Fruit fly (Drosophila melanogaster) whole organism, embryonic: ENCODE results near the gene CG12507.

Source experiments
- Bdp1 ChIP-seq: fragments of 200-800 bp; sonication (Bioruptor generic); optimal IDR thresholded peaks from 3 replicates; lab custom pipeline; 2016; ENCODE audit warnings: missing biosample characterization, missing genetic modification characterization
- Bgb ChIP-seq: fragments of 200-800 bp; sonication (Bioruptor generic); IDR thresholded peaks from 2 replicates; pipeline ENCODE4 v1.3.6; 2022; ENCODE audit warnings: missing biosample characterization, missing genetic modification characterization; ENCODE audit not compliant: partially characterized antibody
- CG10462 ChIP-seq: fragments of 200-800 bp; sonication (Bioruptor generic); optimal IDR thresholded peaks from 2 replicates; lab custom pipeline; 2016; ENCODE audit warnings: missing biosample characterization, missing genetic modification characterization
- CG11085 ChIP-seq: fragments of 200-800 bp; sonication (Bioruptor generic); IDR thresholded peaks from 2 replicates; pipeline ENCODE4 v1.3.6; 2022; ENCODE audit warnings: missing biosample characterization, missing genetic modification characterization
- CG11247 ChIP-seq: fragments of 200-800 bp; sonication (Bioruptor generic); IDR thresholded peaks from 2 replicates; pipeline ENCODE4 v1.3.6; 2022; ENCODE audit warnings: missing biosample characterization, missing genetic modification characterization
- CG12155 ChIP-seq: fragments of 200-800 bp; sonication (Bioruptor generic); optimal IDR thresholded peaks from 3 replicates; lab custom pipeline; 2016; ENCODE audit warnings: missing biosample characterization, missing genetic modification characterization
- CG14050 ChIP-seq: fragments of 200-800 bp; sonication (Bioruptor generic); IDR thresholded peaks from 3 replicates; pipeline ENCODE4 v1.3.6; 2022; ENCODE audit warnings: missing biosample characterization, missing genetic modification characterization
- CG15073 ChIP-seq: fragments of 200-800 bp; sonication (Bioruptor generic); optimal IDR thresholded peaks from 2 replicates; lab custom pipeline; 2016; ENCODE audit warnings: missing biosample characterization, missing genetic modification characterization
- CG1529 ChIP-seq: fragments of 200-800 bp; sonication (Bioruptor generic); optimal IDR thresholded peaks from 3 replicates; lab custom pipeline; 2018; ENCODE audit warnings: missing biosample characterization, missing genetic modification characterization
- CG15514 ChIP-seq: fragments of 200-800 bp; sonication (Bioruptor generic); optimal IDR thresholded peaks from 3 replicates; lab custom pipeline; 2017; ENCODE audit warnings: missing biosample characterization, missing genetic modification characterization, mild to moderate bottlenecking, moderate library complexity, missing genetic modification reagents
- CG16863 ChIP-seq: fragments of 200-800 bp; sonication (Bioruptor generic); optimal IDR thresholded peaks from 3 replicates; lab custom pipeline; 2016; ENCODE audit warnings: missing biosample characterization, missing genetic modification characterization
- CG17186 ChIP-seq: fragments of 200-800 bp; sonication (Bioruptor generic); optimal IDR thresholded peaks from 3 replicates; lab custom pipeline; 2017; ENCODE audit warnings: missing biosample characterization, missing genetic modification reagents, missing genetic modification characterization
- CG17361 ChIP-seq: fragments of 200-800 bp; sonication (Bioruptor generic); IDR thresholded peaks from 3 replicates; pipeline ENCODE4 v1.3.6; 2022; ENCODE audit warnings: missing biosample characterization, missing genetic modification characterization
- CG2120 ChIP-seq: fragments of 200-800 bp; sonication (Bioruptor generic); optimal IDR thresholded peaks from 3 replicates; lab custom pipeline; 2016; ENCODE audit warnings: missing biosample characterization, missing genetic modification characterization
- CG3163 ChIP-seq: fragments of 200-800 bp; sonication (Bioruptor generic); optimal IDR thresholded peaks from 3 replicates; lab custom pipeline; 2016; ENCODE audit warnings: missing biosample characterization, missing genetic modification characterization
- CG33213 ChIP-seq: fragments of 200-800 bp; sonication (Bioruptor generic); optimal IDR thresholded peaks from 3 replicates; lab custom pipeline; 2016; ENCODE audit warnings: missing biosample characterization, missing genetic modification characterization
- CG3407 ChIP-seq: fragments of 200-800 bp; sonication (Bioruptor generic); optimal IDR thresholded peaks from 2 replicates; lab custom pipeline; 2018; ENCODE audit warnings: missing biosample characterization, mild to moderate bottlenecking, missing genetic modification characterization
- CG34376 ChIP-seq: fragments of 200-800 bp; sonication (Bioruptor generic); optimal IDR thresholded peaks from 2 replicates; lab custom pipeline; 2018; ENCODE audit warnings: missing biosample characterization, mild to moderate bottlenecking, missing genetic modification characterization
- CG43689 ChIP-seq: fragments of 200-800 bp; sonication (Bioruptor generic); IDR thresholded peaks from 2 replicates; pipeline ENCODE4 v1.3.6; 2022; ENCODE audit warnings: missing biosample characterization, missing genetic modification characterization
- CG4854 ChIP-seq: fragments of 200-800 bp; sonication (Bioruptor generic); optimal IDR thresholded peaks from 2 replicates; lab custom pipeline; 2016; ENCODE audit warnings: missing biosample characterization, missing genetic modification characterization, inconsistent platforms
- CG9215 ChIP-seq: fragments of 200-800 bp; sonication (Bioruptor generic); IDR thresholded peaks from 2 replicates; pipeline ENCODE4 v1.3.6; 2022; ENCODE audit warnings: missing biosample characterization, missing genetic modification characterization
- CTCF ChIP-seq: fragments of 200-800 bp; sonication (Bioruptor generic); optimal IDR thresholded peaks from 2 replicates; lab custom pipeline; 2017; ENCODE audit warnings: missing biosample characterization, mild to moderate bottlenecking, missing genetic modification characterization, moderate library complexity
- Fer2 ChIP-seq: fragments of 200-800 bp; sonication (Bioruptor generic); optimal IDR thresholded peaks from 2 replicates; lab custom pipeline; 2018; ENCODE audit warnings: missing biosample characterization, mild to moderate bottlenecking, missing genetic modification characterization, moderate library complexity
- GATAe ChIP-seq: fragments of 200-800 bp; sonication (Bioruptor generic); conservative IDR thresholded peaks from 2 replicates; pipeline ENCODE4 v1.3.6; 2022; ENCODE audit warnings: missing biosample characterization, missing genetic modification characterization
- H15 ChIP-seq: fragments of 200-800 bp; sonication (Bioruptor generic); IDR thresholded peaks from 3 replicates; pipeline ENCODE4 v1.3.6; 2022; ENCODE audit warnings: missing biosample characterization, missing genetic modification characterization
- Hr39 ChIP-seq: fragments of >200 bp; optimal IDR thresholded peaks from 2 replicates; lab custom pipeline; 2017
- MBD-R2 ChIP-seq: fragments of 200-800 bp; sonication (Bioruptor generic); IDR thresholded peaks from 2 replicates; pipeline ENCODE4 v1.3.6; 2022; ENCODE audit warnings: missing biosample characterization, missing genetic modification characterization
- Sox100B ChIP-seq: fragments of 200-800 bp; sonication (Bioruptor generic); optimal IDR thresholded peaks from 3 replicates; lab custom pipeline; 2018; ENCODE audit warnings: missing biosample characterization, mild to moderate bottlenecking, missing genetic modification characterization
- Spps ChIP-seq: fragments of 200-800 bp; sonication (Bioruptor generic); optimal IDR thresholded peaks from 2 replicates; lab custom pipeline; 2018; ENCODE audit warnings: missing biosample characterization, mild to moderate bottlenecking, missing genetic modification characterization
- al ChIP-seq: fragments of 200-800 bp; sonication (Bioruptor generic); IDR thresholded peaks from 2 replicates; pipeline ENCODE4 v1.3.6; 2022; ENCODE audit warnings: missing biosample characterization, missing genetic modification characterization
- br ChIP-seq: fragments of >200 bp; optimal IDR thresholded peaks from 2 replicates; lab custom pipeline; 2017
- cad ChIP-seq: fragments of >200 bp; optimal IDR thresholded peaks from 2 replicates; lab custom pipeline; 2017; ENCODE audit warnings: missing biosample characterization, missing genetic modification characterization
- cato ChIP-seq: fragments of 200-800 bp; sonication (Bioruptor generic); optimal IDR thresholded peaks from 2 replicates; lab custom pipeline; 2016; ENCODE audit warnings: missing biosample characterization, missing genetic modification characterization, borderline replicate concordance
- dati ChIP-seq: fragments of 200-800 bp; sonication (Bioruptor generic); IDR thresholded peaks from 2 replicates; pipeline ENCODE4 v1.3.6; 2022; ENCODE audit warnings: missing biosample characterization, missing genetic modification characterization
- dimm ChIP-seq: fragments of 200-800 bp; sonication (Bioruptor generic); IDR thresholded peaks from 2 replicates; pipeline ENCODE4 v1.3.6; 2022; ENCODE audit warnings: missing biosample characterization, missing genetic modification characterization
- dm ChIP-seq: fragments of 200-800 bp; sonication (Bioruptor generic); optimal IDR thresholded peaks from 3 replicates; lab custom pipeline; 2016; ENCODE audit warnings: missing biosample characterization, missing genetic modification characterization
- dmrt99B ChIP-seq: fragments of 200-800 bp; sonication (Bioruptor generic); optimal IDR thresholded peaks from 2 replicates; lab custom pipeline; 2018; ENCODE audit warnings: missing biosample characterization, mild to moderate bottlenecking, missing genetic modification characterization, moderate library complexity
- emc ChIP-seq: fragments of 200-800 bp; sonication (Bioruptor generic); optimal IDR thresholded peaks from 2 replicates; lab custom pipeline; 2016; ENCODE audit warnings: missing biosample characterization, missing genetic modification characterization
- ems ChIP-seq: fragments of 200-800 bp; sonication (Bioruptor generic); optimal IDR thresholded peaks from 3 replicates; lab custom pipeline; 2016; ENCODE audit warnings: missing biosample characterization, missing genetic modification characterization
- gcm ChIP-seq: fragments of 200-800 bp; sonication (Bioruptor generic); optimal IDR thresholded peaks from 2 replicates; lab custom pipeline; 2019; ENCODE audit warnings: missing biosample characterization, mild to moderate bottlenecking, missing genetic modification characterization, moderate library complexity
- gsb ChIP-seq: fragments of 200-800 bp; sonication (Bioruptor generic); IDR thresholded peaks from 2 replicates; pipeline ENCODE4 v1.3.6; 2022; ENCODE audit warnings: missing biosample characterization, missing genetic modification characterization
- hbn ChIP-seq: fragments of 200-800 bp; sonication (Bioruptor generic); IDR thresholded peaks from 2 replicates; pipeline ENCODE4 v1.3.6; 2022; ENCODE audit warnings: missing biosample characterization, missing genetic modification characterization; ENCODE audit not compliant: partially characterized antibody
- kah ChIP-seq: fragments of 200-800 bp; sonication (Bioruptor generic); optimal IDR thresholded peaks from 2 replicates; lab custom pipeline; 2018; ENCODE audit warnings: missing biosample characterization, mild to moderate bottlenecking, missing genetic modification characterization
- peb ChIP-seq: fragments of 200-800 bp; sonication (Bioruptor generic); IDR thresholded peaks from 2 replicates; pipeline ENCODE4 v1.3.6; 2022; ENCODE audit warnings: missing biosample characterization, missing genetic modification characterization
- sens ChIP-seq: fragments of 200-800 bp; sonication (Bioruptor generic); peaks from one replicate; lab custom pipeline; 2016; ENCODE audit warnings: missing biosample characterization, missing genetic modification characterization
- sim ChIP-seq: fragments of 200-800 bp; sonication (Bioruptor generic); IDR thresholded peaks from 2 replicates; pipeline ENCODE4 v1.3.6; 2022; ENCODE audit warnings: missing biosample characterization, missing genetic modification characterization
- sima ChIP-seq: fragments of 200-800 bp; sonication (Bioruptor generic); optimal IDR thresholded peaks from 2 replicates; lab custom pipeline; 2016; ENCODE audit warnings: missing biosample characterization, missing genetic modification characterization
- stc ChIP-seq: fragments of 200-800 bp; sonication (Bioruptor generic); IDR thresholded peaks from 2 replicates; pipeline ENCODE4 v1.3.6; 2022; ENCODE audit warnings: missing biosample characterization, missing genetic modification characterization
- tx ChIP-seq: fragments of 200-800 bp; sonication (Bioruptor generic); optimal IDR thresholded peaks from 2 replicates; lab custom pipeline; 2016; ENCODE audit warnings: missing biosample characterization, missing genetic modification characterization
- wdn ChIP-seq: fragments of 200-800 bp; sonication (Bioruptor generic); IDR thresholded peaks from 2 replicates; pipeline ENCODE4 v1.3.6; 2022; ENCODE audit warnings: missing biosample characterization, missing genetic modification characterization

Gene CG12507

DNA sequence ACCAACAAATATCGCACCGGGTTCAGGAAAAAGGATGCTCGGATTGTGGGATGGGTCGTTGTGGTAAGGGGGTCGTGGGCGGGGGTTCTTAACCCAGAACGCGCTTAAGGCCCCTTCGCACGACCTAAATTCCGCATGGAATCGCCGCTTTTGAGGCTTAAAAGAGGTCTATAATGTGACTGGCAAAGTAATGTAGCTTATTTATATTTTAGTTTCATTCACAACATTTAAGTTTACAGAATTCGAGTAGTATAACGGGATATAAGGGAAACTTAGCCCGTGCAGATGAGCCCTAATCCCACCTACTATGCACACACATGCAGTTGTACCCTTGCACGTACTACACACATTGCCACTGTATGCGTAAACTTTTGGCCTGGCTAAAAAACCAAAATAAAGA is 12.4 kb upstream of the CG12507 start (continued):
- TF ChIP-seq dmrt99B (tag; lab: Kevin White, UChicago) (peak; percentile 87), sens (GFP tag; lab: Kevin White, UChicago) (peak; percentile 87), H15 (GFP tag; lab: Robert Waterston, UW) (peak; percentile 67; the same call in 2 of the 3 replicates), CG2120 (peak; percentile 20), Hr39 (lab: Kevin White, UChicago) (no peak), CG11247 (GFP tag; lab: Robert Waterston, UW) (peak; percentile 72), Spps (tag; lab: Kevin White, UChicago) (peak; percentile 84), Fer2 (tag; lab: Kevin White, UChicago) (peak; percentile 59), tx (peak; percentile 31), CG11085 (GFP tag; lab: Robert Waterston, UW) (peak; percentile 53), cato (peak; percentile 43), CG9215 (GFP tag; lab: Robert Waterston, UW) (peak; percentile 51), emc (GFP tag; lab: Kevin White, UChicago) (no peak), CTCF (GFP tag; lab: Kevin White, UChicago) (peak; percentile 45), wdn (GFP tag; lab: Robert Waterston, UW) (peak; percentile 76), CG33213 (GFP tag; lab: Kevin White, UChicago) (peak; percentile 16), MBD-R2 (peak; percentile 40; the same call in 1 of the 2 replicates), CG15514 (GFP tag; lab: Kevin White, UChicago) (peak; percentile 64), hbn (no peak), sim (GFP tag; lab: Robert Waterston, UW) (peak; percentile 87), CG15073 (GFP tag; lab: Kevin White, UChicago) (no peak), CG17361 (GFP tag; lab: Robert Waterston, UW) (peak; percentile 59; the same call in 2 of the 3 replicates), sima (no peak), CG43689 (GFP tag; lab: Robert Waterston, UW) (peak; percentile 45; the same call in 1 of the 2 replicates), kah (GFP tag; lab: Kevin White, UChicago) (peak; percentile 76), al (GFP tag; lab: Robert Waterston, UW) (peak; percentile 38; the same call in 1 of the 2 replicates), Bgb (GFP tag; lab: Robert Waterston, UW) (no peak), Sox100B (peak; percentile 82), CG14050 (GFP tag; lab: Robert Waterston, UW) (peak; percentile 68; the same call in 2 of the 3 replicates), CG12155 (GFP tag; lab: Kevin White, UChicago) (peak; percentile 35), gsb (GFP tag; lab: Robert Waterston, UW) (peak; percentile 70), CG1529 (peak; percentile 80), CG3407 (peak; percentile 75), dati (GFP tag; lab: Robert Waterston, UW) (peak; percentile 67), CG4854 (GFP tag; lab: Kevin White, UChicago) (no peak), CG10462 (GFP tag; lab: Kevin White, UChicago) (peak; percentile 39), dm (GFP tag; lab: Kevin White, UChicago) (no peak), GATAe (GFP tag; lab: Robert Waterston, UW) (0 out of 2 replicates have a peak, but pooled peaks have one; percentile 20), stc (GFP tag; lab: Robert Waterston, UW) (peak; percentile 85), ems (peak; percentile 46), br (lab: Kevin White, UChicago) (no peak), gcm (GFP tag; lab: Kevin White, UChicago) (peak; percentile 84), cad (no peak), dimm (GFP tag; lab: Robert Waterston, UW) (peak; percentile 66), CG34376 (GFP tag; lab: Kevin White, UChicago) (peak; percentile 69), CG17186 (GFP tag; lab: Kevin White, UChicago) (peak; percentile 56), peb (GFP tag; lab: Robert Waterston, UW) (peak; percentile 69), Bdp1 (GFP tag; lab: Kevin White, UChicago) (peak; percentile 40), CG3163 (no peak), CG16863 (GFP tag; lab: Kevin White, UChicago) (peak; percentile 75)
